Fruit fly (Drosophila melanogaster) whole organism, embryonic: Measurements from ENCODE around the gene CG3040.

Experiments
- Aef1 ChIP-seq: fragments of 200-800 bp; sonication (Bioruptor generic); IDR thresholded peaks from 3 replicates; pipeline ENCODE4 v1.3.6; 2022; ENCODE audit warnings: missing biosample characterization, missing genetic modification characterization
- CG10979 ChIP-seq: fragments of 200-800 bp; sonication (Bioruptor generic); optimal IDR thresholded peaks from 2 replicates; lab custom pipeline; 2018; ENCODE audit warnings: missing biosample characterization, mild to moderate bottlenecking, missing genetic modification characterization, moderate library complexity
- CG12236 ChIP-seq: fragments of 200-800 bp; sonication (Bioruptor generic); optimal IDR thresholded peaks from 2 replicates; lab custom pipeline; 2016; ENCODE audit warnings: missing biosample characterization, missing genetic modification characterization
- CG14014 ChIP-seq: fragments of 200-800 bp; sonication (Bioruptor generic); IDR thresholded peaks from 2 replicates; pipeline ENCODE4 v1.3.6; 2022; ENCODE audit warnings: missing biosample characterization, missing genetic modification characterization
- CG14441 ChIP-seq: fragments of 200-800 bp; sonication (Bioruptor generic); IDR thresholded peaks from 2 replicates; pipeline ENCODE4 v1.3.6; 2022; ENCODE audit warnings: missing biosample characterization, missing genetic modification characterization
- CG1647 ChIP-seq: fragments of 200-800 bp; sonication (Bioruptor generic); optimal IDR thresholded peaks from 3 replicates; lab custom pipeline; 2016; ENCODE audit warnings: missing biosample characterization, missing genetic modification characterization
- CG17802 ChIP-seq: fragments of 200-800 bp; sonication (Bioruptor generic); optimal IDR thresholded peaks from 2 replicates; lab custom pipeline; 2018; ENCODE audit warnings: missing biosample characterization, mild to moderate bottlenecking, missing genetic modification characterization, moderate library complexity
- CG2129 ChIP-seq: fragments of 200-800 bp; sonication (Bioruptor generic); IDR thresholded peaks from 2 replicates; pipeline ENCODE4 v1.3.6; 2022; ENCODE audit warnings: missing biosample characterization, missing genetic modification characterization; ENCODE audit not compliant: partially characterized antibody
- CG2202 ChIP-seq: fragments of 200-800 bp; sonication (Bioruptor generic); optimal IDR thresholded peaks from 2 replicates; lab custom pipeline; 2018; ENCODE audit warnings: missing biosample characterization, mild to moderate bottlenecking, missing genetic modification characterization
- CG31224 ChIP-seq: fragments of 200-800 bp; sonication (Bioruptor generic); IDR thresholded peaks from 2 replicates; pipeline ENCODE4 v1.3.6; 2022; ENCODE audit warnings: missing biosample characterization, missing genetic modification characterization
- CG3163 ChIP-seq: fragments of 200-800 bp; sonication (Bioruptor generic); optimal IDR thresholded peaks from 3 replicates; lab custom pipeline; 2016; ENCODE audit warnings: missing biosample characterization, missing genetic modification characterization
- CG32767 ChIP-seq: fragments of 200-800 bp; sonication (Bioruptor generic); IDR thresholded peaks from 2 replicates; pipeline ENCODE4 v1.3.6; 2022; ENCODE audit warnings: missing biosample characterization, missing genetic modification characterization
- CG34422 ChIP-seq: fragments of 200-800 bp; sonication (Bioruptor generic); IDR thresholded peaks from 3 replicates; pipeline ENCODE4 v1.3.6; 2022; ENCODE audit warnings: missing biosample characterization, missing genetic modification characterization
- CG4617 ChIP-seq: fragments of 200-800 bp; sonication (Bioruptor generic); optimal IDR thresholded peaks from 3 replicates; lab custom pipeline; 2016; ENCODE audit warnings: missing biosample characterization, missing genetic modification characterization, borderline replicate concordance
- CG6683 ChIP-seq: fragments of 200-800 bp; sonication (Bioruptor generic); optimal IDR thresholded peaks from 2 replicates; lab custom pipeline; 2017; ENCODE audit warnings: missing biosample characterization, mild to moderate bottlenecking, missing genetic modification characterization, missing genetic modification reagents
- CG7963 ChIP-seq: fragments of 200-800 bp; sonication (Bioruptor generic); IDR thresholded peaks from 3 replicates; pipeline ENCODE4 v1.3.6; 2022; ENCODE audit warnings: missing biosample characterization, missing genetic modification characterization; ENCODE audit not compliant: partially characterized antibody
- CoRest ChIP-seq: fragments of 200-800 bp; sonication (Bioruptor generic); optimal IDR thresholded peaks from 3 replicates; lab custom pipeline; 2018; ENCODE audit warnings: missing biosample characterization, mild to moderate bottlenecking, missing genetic modification characterization, moderate library complexity
- E2f2 ChIP-seq: fragments of 200-800 bp; sonication (Bioruptor generic); IDR thresholded peaks from 2 replicates; pipeline ENCODE4 v1.3.6; 2022; ENCODE audit warnings: missing biosample characterization, missing genetic modification characterization
- HmgD ChIP-seq: fragments of 200-800 bp; sonication (Bioruptor generic); optimal IDR thresholded peaks from 3 replicates; lab custom pipeline; 2016; ENCODE audit warnings: missing biosample characterization, missing genetic modification characterization
- Lpt ChIP-seq: fragments of >200 bp; optimal IDR thresholded peaks from 2 replicates; lab custom pipeline; 2018; ENCODE audit warnings: missing biosample characterization, missing genetic modification characterization
- MESR4 ChIP-seq: fragments of 200-800 bp; sonication (Bioruptor generic); optimal IDR thresholded peaks from 2 replicates; lab custom pipeline; 2018; ENCODE audit warnings: missing biosample characterization, mild to moderate bottlenecking, missing genetic modification characterization, moderate library complexity
- Mes4 ChIP-seq: fragments of 200-800 bp; sonication (Bioruptor generic); optimal IDR thresholded peaks from 2 replicates; lab custom pipeline; 2016; ENCODE audit warnings: missing biosample characterization, missing genetic modification characterization
- NC2α ChIP-seq: fragments of 200-800 bp; sonication (Bioruptor generic); optimal IDR thresholded peaks from 2 replicates; lab custom pipeline; 2016; ENCODE audit warnings: missing biosample characterization, missing genetic modification characterization
- Poxn ChIP-seq: fragments of 200-800 bp; sonication (Bioruptor generic); IDR thresholded peaks from 2 replicates; pipeline ENCODE4 v1.3.6; 2022; ENCODE audit warnings: missing biosample characterization, missing genetic modification characterization
- TFAM ChIP-seq: fragments of 200-800 bp; sonication (Bioruptor generic); optimal IDR thresholded peaks from 2 replicates; lab custom pipeline; 2017; ENCODE audit warnings: missing biosample characterization, missing genetic modification characterization, inconsistent platforms
- Taf1 ChIP-seq: fragments of 200-800 bp; sonication (Bioruptor generic); IDR thresholded peaks from 2 replicates; pipeline ENCODE4 v1.3.6; 2022; ENCODE audit warnings: missing biosample characterization, missing genetic modification characterization
- Xrp1 ChIP-seq: fragments of 200-800 bp; sonication (Bioruptor generic); IDR thresholded peaks from 2 replicates; pipeline ENCODE4 v1.3.6; 2022; ENCODE audit warnings: missing biosample characterization, missing genetic modification characterization
- amos ChIP-seq: fragments of 200-800 bp; sonication (Bioruptor generic); IDR thresholded peaks from 2 replicates; pipeline ENCODE4 v1.3.6; 2022; ENCODE audit warnings: missing biosample characterization, missing genetic modification characterization; ENCODE audit not compliant: partially characterized antibody
- br ChIP-seq: fragments of >200 bp; optimal IDR thresholded peaks from 2 replicates; lab custom pipeline; 2017
- bsh ChIP-seq, 2 experiments: fragments of 200-800 bp; sonication (Bioruptor generic); optimal IDR thresholded peaks; 2 replicates each; lab custom pipeline; 2017 to 2018; ENCODE audit warnings: mild to moderate bottlenecking in 2 of 2, missing biosample characterization in 2 of 2, missing genetic modification characterization in 2 of 2, moderate library complexity in 1 of 2
- cato ChIP-seq: fragments of 200-800 bp; sonication (Bioruptor generic); optimal IDR thresholded peaks from 2 replicates; lab custom pipeline; 2016; ENCODE audit warnings: missing biosample characterization, missing genetic modification characterization, borderline replicate concordance
- dpn ChIP-seq, 2 experiments: fragments of 200-800 bp; sonication (Bioruptor generic); optimal IDR thresholded peaks; 3 replicates each; lab custom pipeline; 2016; ENCODE audit warnings: missing biosample characterization in 2 of 2, missing genetic modification characterization in 2 of 2
- gro ChIP-seq: fragments of 200-800 bp; sonication (Bioruptor generic); optimal IDR thresholded peaks from 2 replicates; lab custom pipeline; 2016; ENCODE audit warnings: missing biosample characterization, missing genetic modification characterization
- hbn ChIP-seq: fragments of 200-800 bp; sonication (Bioruptor generic); IDR thresholded peaks from 2 replicates; pipeline ENCODE4 v1.3.6; 2022; ENCODE audit warnings: missing biosample characterization, missing genetic modification characterization; ENCODE audit not compliant: partially characterized antibody
- jumu ChIP-seq: fragments of 200-800 bp; sonication (Bioruptor generic); optimal IDR thresholded peaks from 3 replicates; lab custom pipeline; 2016; ENCODE audit warnings: missing biosample characterization, missing genetic modification characterization
- kni ChIP-seq: fragments of 200-800 bp; sonication (Bioruptor generic); optimal IDR thresholded peaks from 3 replicates; lab custom pipeline; 2017; ENCODE audit warnings: mild to moderate bottlenecking, missing biosample characterization, missing genetic modification reagents, missing genetic modification characterization
- mld ChIP-seq: fragments of 200-800 bp; sonication (Bioruptor generic); IDR thresholded peaks from 3 replicates; pipeline ENCODE4 v1.3.6; 2022; ENCODE audit warnings: missing biosample characterization, missing genetic modification characterization; ENCODE audit not compliant: partially characterized antibody
- oc ChIP-seq: fragments of 200-800 bp; sonication (Bioruptor generic); optimal IDR thresholded peaks from 2 replicates; lab custom pipeline; 2018; ENCODE audit warnings: missing biosample characterization, mild to moderate bottlenecking, missing genetic modification characterization, moderate library complexity
- odd ChIP-seq: fragments of 200-800 bp; sonication (Bioruptor generic); optimal IDR thresholded peaks from 2 replicates; lab custom pipeline; 2017; ENCODE audit warnings: missing biosample characterization, mild to moderate bottlenecking, missing genetic modification characterization
- pan ChIP-seq, 4 experiments: fragments of >200 bp in 3 of 4; fragments of 200-800 bp in 1 of 4; sonication (Bioruptor generic) in 1 of 4; optimal IDR thresholded peaks in 3 of 4; IDR thresholded peaks in 1 of 4; 2 replicates each; pipeline versions ENCODE4 v1.3.6 to Lab custom; 2017 to 2022; ENCODE audit warnings: missing biosample characterization in 2 of 4, missing genetic modification characterization in 2 of 4, mixed read lengths in 1 of 4
- sna ChIP-seq: fragments of 200-800 bp; sonication (Bioruptor generic); IDR thresholded peaks from 2 replicates; pipeline ENCODE4 v1.3.6; 2022; ENCODE audit warnings: missing biosample characterization, missing genetic modification characterization; ENCODE audit not compliant: partially characterized antibody
- stwl ChIP-seq: fragments of 200-800 bp; sonication (Bioruptor generic); optimal IDR thresholded peaks from 3 replicates; lab custom pipeline; 2018; ENCODE audit warnings: missing biosample characterization, mild to moderate bottlenecking, missing genetic modification characterization, moderate library complexity
- tgo ChIP-seq: fragments of 200-800 bp; sonication (Bioruptor generic); IDR thresholded peaks from 3 replicates; pipeline ENCODE4 v1.3.6; 2022; ENCODE audit warnings: missing biosample characterization, missing genetic modification characterization
- tll ChIP-seq, 2 experiments: fragments of 200-800 bp in 1 of 2; fragments of >200 bp in 1 of 2; sonication (Bioruptor generic) in 1 of 2; optimal IDR thresholded peaks; 2 replicates each; lab custom pipeline; 2017 to 2019; ENCODE audit warnings: missing biosample characterization in 2 of 2, missing genetic modification characterization in 2 of 2, mild to moderate bottlenecking in 1 of 2, moderate library complexity in 1 of 2
- trh ChIP-seq: fragments of 200-800 bp; sonication (Bioruptor generic); optimal IDR thresholded peaks from 2 replicates; lab custom pipeline; 2016; ENCODE audit warnings: missing biosample characterization, missing genetic modification characterization
- ttk ChIP-seq: fragments of 200-800 bp; sonication (Bioruptor generic); IDR thresholded peaks from 2 replicates; pipeline ENCODE4 v2.1.2; 2022; ENCODE audit warnings: missing biosample characterization, missing genetic modification characterization
- wek ChIP-seq: fragments of 200-800 bp; sonication (Bioruptor generic); optimal IDR thresholded peaks from 3 replicates; lab custom pipeline; 2018; ENCODE audit warnings: missing biosample characterization, mild to moderate bottlenecking, missing genetic modification characterization, moderate library complexity
- zf30C ChIP-seq: fragments of 200-800 bp; sonication (Bioruptor generic); optimal IDR thresholded peaks from 3 replicates; lab custom pipeline; 2018; ENCODE audit warnings: missing biosample characterization, mild to moderate bottlenecking, missing genetic modification characterization

Gene CG3040

dm6 chrX:6969364-6970137 lies 3.6 kb downstream of the CG3040 start, which contains the start of gene CG4586 (continued):
- TF ChIP-seq dpn (GFP tag; optimal IDR thresholded peaks at IDR 0.05; lab: Kevin White, UChicago) (peak; percentile 94 to 97), CG14014 (peak; percentile 94), TFAM (GFP tag; lab: Kevin White, UChicago) (peak; percentile 76), wek (peak; percentile 94), Xrp1 (GFP tag; lab: Robert Waterston, UW) (peak; percentile 95), pan (optimal IDR thresholded peaks at IDR 0.05; lab: Kevin White, UChicago) (no peak), pan (GFP tag; optimal IDR thresholded peaks at IDR 0.05 in 1 of 2, IDR thresholded peaks at IDR 0.05 in 1 of 2) (peak in 1 of 2 experiments; percentile 97), CG34422 (peak; percentile 95), CG3163 (GFP tag; lab: Kevin White, UChicago) (peak; percentile 84), CG31224 (peak; percentile 80), ttk (GFP tag; lab: Robert Waterston, UW) (peak; percentile 90), CG6683 (peak; percentile 94), CG2129 (GFP tag; lab: Robert Waterston, UW) (no peak), cato (GFP tag; lab: Kevin White, UChicago) (peak; percentile 77), jumu (GFP tag; lab: Kevin White, UChicago) (peak; percentile 84), CG14441 (peak; percentile 94), CG2202 (tag; lab: Kevin White, UChicago) (peak; percentile 83), oc (peak; percentile 93), gro (peak; percentile 98), Taf1 (peak; percentile 82), Poxn (GFP tag; lab: Robert Waterston, UW) (peak; percentile 69), MESR4 (GFP tag; lab: Kevin White, UChicago) (peak; percentile 77), CG4617 (GFP tag; lab: Kevin White, UChicago) (peak; percentile 81), Aef1 (GFP tag; lab: Robert Waterston, UW) (peak; percentile 85), sna (no peak), stwl (tag; lab: Kevin White, UChicago) (no peak), CG1647 (GFP tag; lab: Kevin White, UChicago) (peak; percentile 93), amos (GFP tag; lab: Robert Waterston, UW) (no peak), Mes4 (GFP tag; lab: Kevin White, UChicago) (peak; percentile 92), tll (GFP tag; optimal IDR thresholded peaks at IDR 0.05; lab: Kevin White, UChicago) (no peak), kni (peak; percentile 34), CG32767 (GFP tag; lab: Robert Waterston, UW) (peak; percentile 91), CG7963 (no peak), bsh (GFP tag; optimal IDR thresholded peaks at IDR 0.05; lab: Kevin White, UChicago) (peak; percentile 95 to 99), tgo (peak; percentile 88), CG17802 (peak; percentile 80), HmgD (GFP tag; lab: Kevin White, UChicago) (peak; percentile 95), Lpt (GFP tag; lab: Kevin White, UChicago) (no peak), trh (peak; percentile 76), CG12236 (GFP tag; lab: Kevin White, UChicago) (peak; percentile 92), NC2α (peak; percentile 89), CG10979 (tag; lab: Kevin White, UChicago) (peak; percentile 89), hbn (GFP tag; lab: Robert Waterston, UW) (no peak), odd (peak; percentile 96), E2f2 (GFP tag; lab: Robert Waterston, UW) (peak; percentile 76), br (no peak), CoRest (peak; percentile 87), zf30C (GFP tag; lab: Kevin White, UChicago) (no peak), mld (GFP tag; lab: Robert Waterston, UW) (no peak)
